Worm (Caenorhabditis elegans) whole organism, mixed stage, embryonic: ENCODE data around the gene hpo-39.

Experiments
- blmp-1 ChIP-seq: fragments of 150-350 bp; optimal IDR thresholded peaks from 2 replicates; lab custom pipeline; 2014; ENCODE audit warnings: missing biosample characterization, missing genetic modification characterization
- flh-1 ChIP-seq: fragments of 200-800 bp; sonication (Bioruptor generic); optimal IDR thresholded peaks from 2 replicates; lab custom pipeline; 2018; ENCODE audit warnings: mild to moderate bottlenecking, missing genetic modification characterization, moderate library complexity, missing compliant biosample characterization
- ham-2 ChIP-seq: fragments of 200-800 bp; sonication (Bioruptor generic); optimal IDR thresholded peaks from 2 replicates; lab custom pipeline; 2018; ENCODE audit warnings: mild to moderate bottlenecking, missing genetic modification characterization, missing compliant biosample characterization
- pha-4 ChIP-seq: fragments of 150-350 bp; optimal IDR thresholded peaks from 2 replicates; lab custom pipeline; 2018; ENCODE audit warnings: missing biosample characterization, missing genetic modification reagents, missing genetic modification characterization
- unc-120 ChIP-seq: sonication (generic microtip); optimal IDR thresholded peaks from 2 replicates; lab custom pipeline; 2017; ENCODE audit warnings: missing genetic modification characterization, missing compliant biosample characterization; ENCODE audit not compliant: poor library complexity, severe bottlenecking

- no peak for TF ChIP-seq blmp-1 (tag; lab: Kevin White, UChicago)
- TF ChIP-seq ham-2 (GFP tag; lab: Kevin White, UChicago), result no peak
- no peak for TF ChIP-seq pha-4
- no peak for TF ChIP-seq unc-120
- no peak for TF ChIP-seq flh-1 (GFP tag; lab: Kevin White, UChicago)
These were observed 26.9 kb downstream of the hpo-39 start for ce11 chrV:4546854-4547253.
